Worm (Caenorhabditis elegans): ENCODE data around the gene epg-4.
A peak's percentile ranks its signal among the peaks of the same experiment; 100 is the strongest.

The epg-4 gene

DNA sequence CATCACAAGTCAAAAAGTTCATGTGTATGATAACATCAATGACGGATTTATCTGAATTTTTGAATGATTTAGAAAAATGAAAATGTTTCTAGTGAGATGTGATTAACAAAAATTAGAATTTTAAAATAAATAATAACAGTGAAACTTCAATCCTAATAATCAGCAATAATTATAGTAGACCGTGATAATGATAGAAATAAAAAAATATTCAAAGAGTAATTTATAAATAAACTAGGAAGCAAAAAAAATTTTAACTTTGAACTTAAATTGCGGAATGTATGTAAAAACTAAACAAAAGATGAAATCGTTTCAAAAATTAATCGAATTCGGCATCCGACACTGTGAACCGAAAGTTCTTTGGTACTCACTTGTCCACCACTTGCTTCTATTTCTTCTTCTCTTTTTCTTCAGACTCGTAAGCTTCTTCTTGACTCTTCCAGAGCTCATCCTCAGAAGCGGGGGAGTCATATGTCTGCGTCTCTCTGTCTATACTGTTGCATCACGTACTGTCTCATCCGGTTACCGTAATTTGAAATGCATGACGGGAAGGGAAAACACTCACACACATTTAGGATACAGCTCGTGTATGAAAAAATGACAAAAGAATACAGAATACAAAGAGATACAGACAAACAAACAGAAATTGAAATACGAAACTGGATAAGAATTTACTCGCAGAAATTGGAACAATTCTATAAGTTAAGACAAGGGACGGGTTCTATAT, 11.1 kb downstream of the epg-4 start, which contains the start of gene mec-14:
Gene mec-14, minus strand, starts transcription at position 51 of the 724 bp plus-strand sequence.
- no peak for TF ChIP-seq daf-19 (GFP tag; conservative IDR thresholded peaks at IDR 0.05)
- no peak for TF ChIP-seq tag-97 (GFP tag; IDR thresholded peaks at IDR 0.05)
- no peak for TF ChIP-seq nhr-41 (GFP tag; IDR thresholded peaks at IDR 0.05)
- TF ChIP-seq jun-1 (tag; optimal IDR thresholded peaks at IDR 0.05), result no peak
- no peak for TF ChIP-seq D1046.2 (GFP tag; IDR thresholded peaks at IDR 0.05)

- TF ChIP-seq unc-62 (GFP tag; optimal IDR thresholded peaks at IDR 0.05 in 1 of 2) (no peak), unc-62 (tag; optimal IDR thresholded peaks at IDR 0.05) (no peak), aha-1 (tag) (peak; percentile 68)
Measured at ce11 chrIII:7195325-7195724, 13.4 kb downstream of the epg-4 start, which contains the start of gene F37C12.18. Gene F37C12.18, minus strand, starts transcription at chrIII:7195425.

- peak; percentile 31 for TF ChIP-seq aha-1 (tag)
- no peak for TF ChIP-seq saeg-2 (GFP tag; IDR thresholded peaks at IDR 0.05)
Measured at ce11 chrIII:7197973-7198372, 16.0 kb downstream of the epg-4 start, which contains the start of gene exos-9. Gene exos-9, minus strand, starts transcription at chrIII:7198073.

DNA sequence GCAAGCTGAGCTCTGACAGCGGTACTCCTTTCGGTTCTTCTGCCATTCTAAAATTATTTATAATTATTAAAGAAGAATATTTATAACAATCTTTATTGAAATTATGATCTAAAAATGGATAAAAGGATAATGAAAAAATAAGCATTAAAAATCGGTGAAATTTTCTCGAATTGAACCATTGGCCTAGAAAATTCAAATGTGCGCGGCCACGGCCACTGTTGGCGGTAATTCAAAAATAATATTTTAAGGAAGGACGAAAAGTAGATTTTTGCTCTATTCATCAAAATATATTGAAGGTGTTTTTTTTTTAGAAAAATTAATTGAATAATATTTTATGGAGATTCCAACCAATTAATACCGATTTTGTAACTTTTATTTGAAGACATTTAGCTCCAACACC, 16.9 kb downstream of the epg-4 start, which contains the start of gene pfd-5:
Gene pfd-5, minus strand, starts transcription at position 47 of the 400 bp plus-strand sequence.
- TF ChIP-seq dve-1 (tag; optimal IDR thresholded peaks at IDR 0.05; ENCODE audit: insufficient read depth) (peak; percentile 22), ztf-11 (tag; optimal IDR thresholded peaks at IDR 0.05) (no peak), ceh-20 (GFP tag; IDR thresholded peaks at IDR 0.05) (no peak), ceh-44 (GFP tag; IDR thresholded peaks at IDR 0.05) (0 out of 2 replicates have a peak, but pooled peaks have one; percentile 26), ceh-32 (tag; optimal IDR thresholded peaks at IDR 0.05; ENCODE audit: poor library complexity) (no peak), R02D3.7 (tag; optimal IDR thresholded peaks at IDR 0.05) (no peak), mes-2 (tag; optimal IDR thresholded peaks at IDR 0.05; ENCODE audit: poor library complexity, severe bottlenecking) (peak; percentile 98), hlh-30 (tag; optimal IDR thresholded peaks at IDR 0.05; ENCODE audit: insufficient read depth) (peak; percentile 36), hif-1 (tag; optimal IDR thresholded peaks at IDR 0.05) (peak in 1 of 2 experiments; percentile 88), unc-130 (GFP tag; optimal IDR thresholded peaks at IDR 0.05) (peak; percentile 57), F26F4.8 (GFP tag; conservative IDR thresholded peaks at IDR 0.05) (no peak), lsy-2 (tag; optimal IDR thresholded peaks at IDR 0.05) (peak in 1 of 2 experiments; percentile 84), ctbp-1 (GFP tag; IDR thresholded peaks at IDR 0.05) (no peak), tag-97 (GFP tag; IDR thresholded peaks at IDR 0.05) (no peak), daf-16 (GFP tag; optimal IDR thresholded peaks at IDR 0.05) (no peak), daf-16 (tag; optimal IDR thresholded peaks at IDR 0.05) (peak; percentile 15), ama-1 (optimal IDR thresholded peaks at IDR 0.05) (no peak), nhr-48 (tag; optimal IDR thresholded peaks at IDR 0.05) (no peak), lin-38 (GFP tag; IDR thresholded peaks at IDR 0.05) (peak; percentile 53), lin-29 (GFP tag; IDR thresholded peaks at IDR 0.05) (no peak), Y48G9A.11 (GFP tag; IDR thresholded peaks at IDR 0.05) (no peak), attf-4 (tag; optimal IDR thresholded peaks at IDR 0.05) (no peak), egl-27 (tag; optimal IDR thresholded peaks at IDR 0.05) (no peak), lim-7 (GFP tag; IDR thresholded peaks at IDR 0.05) (no peak), dpl-1 (GFP tag; optimal IDR thresholded peaks at IDR 0.05) (peak; percentile 92), mep-1 (tag; optimal IDR thresholded peaks at IDR 0.05) (peak; percentile 41)
